Worm (Caenorhabditis elegans) whole organism, L4 larva: Measurements from ENCODE around the gene nrde-4.
"Not testable (repeated sequence)": the region's sequence is repeated elsewhere in the genome, so short reads cannot be mapped to it uniquely, and the experiment has no call there.

Experiments used
- D1046.2 ChIP-seq: fragments of 200-800 bp; sonication (Bioruptor generic); IDR thresholded peaks from 2 replicates; pipeline ENCODE4 v1.3.6; 2022; ENCODE audit warnings: missing genetic modification characterization, missing compliant biosample characterization
- F26F4.8 ChIP-seq: fragments of 200-800 bp; sonication (Bioruptor generic); conservative IDR thresholded peaks from 2 replicates; pipeline ENCODE4 v1.3.6; 2022; ENCODE audit warnings: missing genetic modification characterization, missing compliant biosample characterization
- F37D6.2 ChIP-seq: sonication (generic microtip); optimal IDR thresholded peaks from 2 replicates; lab custom pipeline; 2016; ENCODE audit warnings: mild to moderate bottlenecking, missing genetic modification characterization, missing compliant biosample characterization
- T20F7.1 ChIP-seq: fragments of 200-800 bp; sonication (Bioruptor generic); optimal IDR thresholded peaks from 2 replicates; lab custom pipeline; 2018; ENCODE audit warnings: mild to moderate bottlenecking, missing genetic modification characterization, missing compliant biosample characterization
- Y48G9A.11 ChIP-seq: fragments of 200-800 bp; sonication (Bioruptor generic); IDR thresholded peaks from 2 replicates; pipeline ENCODE4 v1.3.6; 2022; ENCODE audit warnings: missing genetic modification reagents, missing genetic modification characterization, missing compliant biosample characterization
- Y75B8A.6 ChIP-seq: fragments of 200-800 bp; sonication (Bioruptor generic); IDR thresholded peaks from 2 replicates; pipeline ENCODE4 v1.3.6; 2022; ENCODE audit warnings: missing genetic modification reagents, missing genetic modification characterization, missing compliant biosample characterization
- aha-1 ChIP-seq: fragments of 150-350 bp; peaks from one replicate; lab custom pipeline; 2014; ENCODE audit warnings: missing biosample characterization, missing genetic modification characterization
- ama-1 ChIP-seq: fragments of 150-350 bp; optimal IDR thresholded peaks from 2 replicates; lab custom pipeline; 2014; ENCODE audit warnings: inconsistent platforms, mixed read lengths
- attf-4 ChIP-seq: sonication (generic microtip); optimal IDR thresholded peaks from 3 replicates; lab custom pipeline; 2017; ENCODE audit warnings: missing biosample characterization, missing genetic modification characterization
- ceh-20 ChIP-seq: fragments of 200-800 bp; sonication (Bioruptor generic); IDR thresholded peaks from 2 replicates; pipeline ENCODE4 v1.3.6; 2022; ENCODE audit warnings: missing genetic modification reagents, missing genetic modification characterization, missing compliant biosample characterization
- ceh-28 ChIP-seq: fragments of 150-350 bp; optimal IDR thresholded peaks from 2 replicates; lab custom pipeline; 2014; ENCODE audit warnings: missing biosample characterization, missing genetic modification reagents, missing genetic modification characterization
- ceh-44 ChIP-seq: fragments of 200-800 bp; sonication (Bioruptor generic); IDR thresholded peaks from 2 replicates; pipeline ENCODE4 v1.3.6; 2022; ENCODE audit warnings: missing genetic modification reagents, missing genetic modification characterization, missing compliant biosample characterization
- daf-16 ChIP-seq, 3 experiments: sonication (generic microtip); optimal IDR thresholded peaks; 2 replicates each; lab custom pipeline; 2016 to 2017; ENCODE audit warnings: missing genetic modification characterization in 3 of 3, missing genetic modification reagents in 3 of 3, mild to moderate bottlenecking in 2 of 3, missing compliant biosample characterization in 2 of 3, missing biosample characterization in 1 of 3, moderate library complexity in 1 of 3
- dmd-6 ChIP-seq: fragments of 200-800 bp; sonication (Bioruptor generic); IDR thresholded peaks from 2 replicates; pipeline ENCODE4 v1.3.6; 2022; ENCODE audit warnings: missing genetic modification reagents, missing genetic modification characterization, missing compliant biosample characterization
- dpl-1 ChIP-seq: fragments of 150-350 bp; optimal IDR thresholded peaks from 2 replicates; lab custom pipeline; 2014; ENCODE audit warnings: missing biosample characterization, missing genetic modification reagents, missing genetic modification characterization
- egl-43 ChIP-seq: fragments of 200-800 bp; sonication (Bioruptor generic); IDR thresholded peaks from 2 replicates; pipeline ENCODE4 v1.3.6; 2022; ENCODE audit warnings: missing genetic modification reagents, missing genetic modification characterization, missing compliant biosample characterization
- fos-1 ChIP-seq: fragments of 150-350 bp; optimal IDR thresholded peaks from 2 replicates; lab custom pipeline; 2014; ENCODE audit warnings: missing biosample characterization, missing genetic modification characterization
- hif-1 ChIP-seq, 2 experiments: sonication (generic microtip); optimal IDR thresholded peaks; 2 replicates each; lab custom pipeline; 2016 to 2017; ENCODE audit warnings: missing compliant biosample characterization in 2 of 2, missing genetic modification characterization in 2 of 2, missing genetic modification reagents in 2 of 2, missing genotype in 2 of 2, mild to moderate bottlenecking in 1 of 2
- hlh-11 ChIP-seq: fragments of 200-800 bp; sonication (Bioruptor generic); optimal IDR thresholded peaks from 2 replicates; lab custom pipeline; 2018; ENCODE audit warnings: mild to moderate bottlenecking, missing genetic modification characterization, missing compliant biosample characterization
- lin-13 ChIP-seq: fragments of 150-350 bp; optimal IDR thresholded peaks from 2 replicates; lab custom pipeline; 2014; ENCODE audit warnings: missing biosample characterization, missing genetic modification reagents, missing genetic modification characterization
- lin-38 ChIP-seq: fragments of 200-800 bp; sonication (Bioruptor generic); IDR thresholded peaks from 2 replicates; pipeline ENCODE4 v1.3.6; 2022; ENCODE audit warnings: missing genetic modification reagents, missing genetic modification characterization, missing compliant biosample characterization
- lsy-2 ChIP-seq, 2 experiments: fragments of 150-350 bp in 1 of 2; sonication (generic microtip) in 1 of 2; optimal IDR thresholded peaks; 2 replicates each; lab custom pipeline; 2014 to 2017; ENCODE audit warnings: missing biosample characterization in 2 of 2, missing genetic modification characterization in 2 of 2
- madf-5 ChIP-seq, 2 experiments: fragments of 200-800 bp; sonication (Bioruptor generic); IDR thresholded peaks; 2 replicates each; pipeline ENCODE4 v1.3.6; 2022; ENCODE audit warnings: missing compliant biosample characterization in 2 of 2, missing genetic modification characterization in 2 of 2
- madf-9 ChIP-seq: fragments of 200-800 bp; sonication (Bioruptor generic); conservative IDR thresholded peaks from 2 replicates; pipeline ENCODE4 v1.3.6; 2022; ENCODE audit warnings: missing genetic modification reagents, missing genetic modification characterization, missing compliant biosample characterization
- mep-1 ChIP-seq: fragments of 150-350 bp; sonication (generic microtip); optimal IDR thresholded peaks from 3 replicates; lab custom pipeline; 2014; ENCODE audit warnings: missing biosample characterization, missing genetic modification characterization
- mes-2 ChIP-seq: sonication (generic microtip); optimal IDR thresholded peaks from 2 replicates; lab custom pipeline; 2016; ENCODE audit warnings: missing genotype, mild to moderate bottlenecking, missing genetic modification characterization, missing compliant biosample characterization; ENCODE audit not compliant: poor library complexity, severe bottlenecking
- mxl-3 ChIP-seq: fragments of 200-800 bp; sonication (Bioruptor generic); optimal IDR thresholded peaks from 2 replicates; lab custom pipeline; 2018; ENCODE audit warnings: mild to moderate bottlenecking, missing genetic modification characterization, missing compliant biosample characterization
- nhr-237 ChIP-seq: sonication (generic microtip); optimal IDR thresholded peaks from 2 replicates; lab custom pipeline; 2017; ENCODE audit warnings: missing biosample characterization, missing genetic modification characterization
- nhr-25 ChIP-seq: sonication (generic microtip); optimal IDR thresholded peaks from 2 replicates; lab custom pipeline; 2017; ENCODE audit warnings: missing genetic modification characterization, mild to moderate bottlenecking, missing compliant biosample characterization, antibody characterized with exemption, moderate library complexity, borderline replicate concordance; ENCODE audit not compliant: insufficient read depth
- nhr-28 ChIP-seq: fragments of 150-350 bp; optimal IDR thresholded peaks from 2 replicates; lab custom pipeline; 2014; ENCODE audit warnings: missing biosample characterization, missing genetic modification characterization
- nhr-42 ChIP-seq: fragments of 200-800 bp; sonication (Bioruptor generic); IDR thresholded peaks from 2 replicates; pipeline ENCODE4 v1.3.6; 2022; ENCODE audit warnings: missing genetic modification characterization, missing compliant biosample characterization
- nhr-48 ChIP-seq: sonication (generic microtip); optimal IDR thresholded peaks from 2 replicates; lab custom pipeline; 2016; ENCODE audit warnings: mild to moderate bottlenecking, missing genetic modification characterization, missing compliant biosample characterization
- sdz-12 ChIP-seq: fragments of 200-800 bp; sonication (Bioruptor generic); optimal IDR thresholded peaks from 2 replicates; lab custom pipeline; 2018; ENCODE audit warnings: mild to moderate bottlenecking, missing genetic modification characterization, missing compliant biosample characterization
- snpc-1.2 ChIP-seq: fragments of 200-800 bp; sonication (Bioruptor generic); IDR thresholded peaks from 2 replicates; pipeline ENCODE4 v1.3.6; 2022; ENCODE audit warnings: missing genetic modification reagents, missing genetic modification characterization, missing compliant biosample characterization
- spr-1 ChIP-seq: sonication (generic microtip); optimal IDR thresholded peaks from 2 replicates; lab custom pipeline; 2016; ENCODE audit warnings: mild to moderate bottlenecking, missing genetic modification characterization, missing compliant biosample characterization
- tra-1 ChIP-seq: fragments of 200-800 bp; sonication (Bioruptor generic); IDR thresholded peaks from 2 replicates; pipeline ENCODE4 v1.3.6; 2022; ENCODE audit warnings: missing genetic modification reagents, missing genetic modification characterization, missing compliant biosample characterization
- unc-62 ChIP-seq, 3 experiments: fragments of 150-350 bp in 1 of 3; sonication (generic microtip); optimal IDR thresholded peaks in 2 of 3; peaks in 1 of 3; 1 replicate in 1 of 3; 2 replicates in 2 of 3; lab custom pipeline; 2014 to 2017; ENCODE audit warnings: missing biosample characterization in 3 of 3, missing genetic modification characterization in 3 of 3, missing genetic modification reagents in 3 of 3, missing genotype in 1 of 3
- vab-7 ChIP-seq: fragments of 200-800 bp; sonication (Bioruptor generic); IDR thresholded peaks from 2 replicates; pipeline ENCODE4 v1.3.6; 2022; ENCODE audit warnings: missing genetic modification reagents, missing genetic modification characterization, missing compliant biosample characterization
- zip-2 ChIP-seq: fragments of 150-350 bp; optimal IDR thresholded peaks from 2 replicates; lab custom pipeline; 2014; ENCODE audit warnings: missing biosample characterization, missing genetic modification characterization
- ztf-7 ChIP-seq: fragments of 150-350 bp; optimal IDR thresholded peaks from 2 replicates; lab custom pipeline; 2014; ENCODE audit warnings: missing biosample characterization, missing genetic modification characterization

nrde-4 gene

ce11 chrIV:7641758-7642157, 12.3 kb downstream of the nrde-4 start, which contains the start of gene nep-16:
Gene nep-16 (minus strand): TSS chrIV:7641858.
- no peak for TF ChIP-seq F26F4.8 (GFP tag; lab: Robert Waterston, UW)
- no peak for TF ChIP-seq madf-9
- peak; percentile 58 for TF ChIP-seq aha-1
- TF ChIP-seq daf-16 (GFP tag; optimal IDR thresholded peaks at IDR 0.05; lab: Kevin White, UChicago), result no peak
- no peak for TF ChIP-seq daf-16 (tag; optimal IDR thresholded peaks at IDR 0.05; lab: Kevin White, UChicago)
- peak in 1 of 2 experiments; percentile 61 for TF ChIP-seq unc-62 (GFP tag; optimal IDR thresholded peaks at IDR 0.05 in 1 of 2; lab: Kevin White, UChicago)
- TF ChIP-seq unc-62 (tag; optimal IDR thresholded peaks at IDR 0.05; lab: Kevin White, UChicago), result no peak
- no peak for TF ChIP-seq vab-7
- TF ChIP-seq, all 104 proteins: peak for 2

ce11 chrIV:7634578-7634977, 19.5 kb downstream of the nrde-4 start, which contains the start of gene warf-1:
Gene warf-1 (plus strand): TSS chrIV:7634786.
- not testable (repeated sequence) for TF ChIP-seq Y75B8A.6; vab-7; attf-4 (tag; lab: Kevin White, UChicago)

ce11 chrIV:7633020-7633419, 21.0 kb downstream of the nrde-4 start, which contains the start of gene plp-1:
Gene plp-1 (plus strand): TSS chrIV:7633360.
- TF ChIP-seq Y48G9A.11 (GFP tag; lab: Robert Waterston, UW), result no peak
- no peak for TF ChIP-seq dpl-1 (GFP tag; lab: Kevin White, UChicago)
- TF ChIP-seq ztf-7, result peak; percentile 91
- TF ChIP-seq, all 104 proteins: peak for 1

- peak; percentile 93 for TF ChIP-seq dpl-1 (GFP tag; lab: Kevin White, UChicago)
- no peak for TF ChIP-seq ceh-20 (GFP tag; lab: Robert Waterston, UW)
- no peak for TF ChIP-seq dmd-6 (GFP tag; lab: Robert Waterston, UW)
- peak; percentile 57 for TF ChIP-seq T20F7.1
- TF ChIP-seq ama-1 (lab: Kevin White, UChicago), result no peak
- no peak for TF ChIP-seq nhr-42 (GFP tag; lab: Robert Waterston, UW)
- TF ChIP-seq nhr-48 (tag; lab: Kevin White, UChicago), result no peak
- TF ChIP-seq sdz-12 (GFP tag; lab: Kevin White, UChicago), result no peak
- TF ChIP-seq ceh-44 (GFP tag; lab: Robert Waterston, UW), result no peak
- no peak for TF ChIP-seq snpc-1.2
- TF ChIP-seq mes-2 (tag; lab: Kevin White, UChicago), result peak; percentile 69
- TF ChIP-seq lin-38, result 0 out of 2 replicates have a peak, but pooled peaks have one; percentile 23
- TF ChIP-seq ceh-28 (tag; lab: Kevin White, UChicago), result no peak
- TF ChIP-seq hif-1 (tag; optimal IDR thresholded peaks at IDR 0.05; lab: Kevin White, UChicago), result no peak
- TF ChIP-seq hlh-11 (tag; lab: Kevin White, UChicago), result no peak
- no peak for TF ChIP-seq nhr-28 (tag; lab: Kevin White, UChicago)
- TF ChIP-seq tra-1 (GFP tag; lab: Robert Waterston, UW), result no peak
- TF ChIP-seq nhr-237 (tag; lab: Kevin White, UChicago), result no peak
- no peak for TF ChIP-seq Y48G9A.11 (GFP tag; lab: Robert Waterston, UW)
- no peak for TF ChIP-seq vab-7
These were observed 21.5 kb downstream of the nrde-4 start, which contains the start of gene F45E4.6 for ce11 chrIV:7632535-7632934. Gene F45E4.6 (minus strand): TSS chrIV:7632548.

ce11 chrIV:7628942-7629341, 25.1 kb downstream of the nrde-4 start, which contains the start of gene F45E4.5:
Gene F45E4.5 (minus strand): TSS chrIV:7629042.
- TF ChIP-seq aha-1 (peak; percentile 48), lin-13 (GFP tag; lab: Kevin White, UChicago) (no peak)

ce11 chrIV:7623868-7624267, 30.2 kb downstream of the nrde-4 start:
- TF ChIP-seq D1046.2 (GFP tag; lab: Robert Waterston, UW), result no peak
- no peak for TF ChIP-seq dpl-1 (GFP tag; lab: Kevin White, UChicago)
- no peak for TF ChIP-seq madf-5 (GFP tag; IDR thresholded peaks at IDR 0.05; lab: Robert Waterston, UW)
- TF ChIP-seq spr-1 (tag; lab: Kevin White, UChicago), result no peak
- no peak for TF ChIP-seq mxl-3 (GFP tag; lab: Kevin White, UChicago)
- no peak for TF ChIP-seq mep-1
- TF ChIP-seq nhr-48 (tag; lab: Kevin White, UChicago), result no peak
- TF ChIP-seq F37D6.2 (tag; lab: Kevin White, UChicago), result peak; percentile 10
- no peak for TF ChIP-seq fos-1
- no peak for TF ChIP-seq T20F7.1
- no peak for TF ChIP-seq hif-1 (tag; optimal IDR thresholded peaks at IDR 0.05; lab: Kevin White, UChicago)
- peak in 1 of 2 experiments; percentile 37 for TF ChIP-seq lsy-2 (tag; optimal IDR thresholded peaks at IDR 0.05; lab: Kevin White, UChicago)
- no peak for TF ChIP-seq egl-43 (GFP tag; lab: Robert Waterston, UW)
- TF ChIP-seq zip-2 (tag; lab: Kevin White, UChicago), result no peak
- TF ChIP-seq nhr-25 (tag; lab: Kevin White, UChicago), result no peak
